Worm (Caenorhabditis elegans): ENCODE data around the gene sra-36.

The sra-36 gene

ce11 chrII:4540631-4541030, at the start of gene sra-36:
TSS of gene sra-36 (minus strand) at chrII:4540731.
- no peak for TF ChIP-seq unc-62 (GFP tag; optimal IDR thresholded peaks at IDR 0.05)

- no peak for TF ChIP-seq unc-62 (GFP tag; optimal IDR thresholded peaks at IDR 0.05)
These were observed 49.6 kb upstream of the sra-36 start for ce11 chrII:4590086-4590485.

ce11 chrII:4585327-4585726, 44.8 kb upstream of the sra-36 start:
- TF ChIP-seq unc-62 (GFP tag; optimal IDR thresholded peaks at IDR 0.05), result no peak

ce11 chrII:4584313-4584712, 43.8 kb upstream of the sra-36 start:
- no peak for TF ChIP-seq unc-62 (GFP tag; optimal IDR thresholded peaks at IDR 0.05)

- no peak for TF ChIP-seq unc-62 (GFP tag; optimal IDR thresholded peaks at IDR 0.05)
These were observed 42.8 kb upstream of the sra-36 start for ce11 chrII:4583203-4583912.

ce11 chrII:4581090-4581489, 40.6 kb upstream of the sra-36 start:
- no peak for TF ChIP-seq unc-62 (GFP tag; optimal IDR thresholded peaks at IDR 0.05)

- no peak for TF ChIP-seq unc-62 (GFP tag; optimal IDR thresholded peaks at IDR 0.05)
These were observed 39.5 kb upstream of the sra-36 start for ce11 chrII:4579920-4580474.

- no peak for TF ChIP-seq unc-62 (GFP tag; optimal IDR thresholded peaks at IDR 0.05)
These were observed 38.8 kb upstream of the sra-36 start for ce11 chrII:4579375-4579774.

ce11 chrII:4577391-4577790, 36.9 kb upstream of the sra-36 start:
- no peak for TF ChIP-seq unc-62 (GFP tag; optimal IDR thresholded peaks at IDR 0.05)

ce11 chrII:4575579-4575978, 35.0 kb upstream of the sra-36 start:
- no peak for TF ChIP-seq unc-62 (GFP tag; optimal IDR thresholded peaks at IDR 0.05)

- TF ChIP-seq unc-62 (GFP tag; optimal IDR thresholded peaks at IDR 0.05), result no peak
These were observed 34.1 kb upstream of the sra-36 start for ce11 chrII:4574658-4575057.

ce11 chrII:4573084-4573483, 32.6 kb upstream of the sra-36 start:
- TF ChIP-seq unc-62 (GFP tag; optimal IDR thresholded peaks at IDR 0.05), result no peak

ce11 chrII:4572579-4572978, 32.0 kb upstream of the sra-36 start:
- TF ChIP-seq unc-62 (GFP tag; optimal IDR thresholded peaks at IDR 0.05), result no peak

ce11 chrII:4571868-4572267, 31.3 kb upstream of the sra-36 start, which contains the start of gene vab-1:
TSS of gene vab-1 (plus strand) at chrII:4572000.
- TF ChIP-seq unc-62 (GFP tag; optimal IDR thresholded peaks at IDR 0.05), result no peak

- TF ChIP-seq unc-62 (GFP tag; optimal IDR thresholded peaks at IDR 0.05), result no peak
These were observed 30.6 kb upstream of the sra-36 start for ce11 chrII:4571112-4571511.

- TF ChIP-seq unc-62 (GFP tag; optimal IDR thresholded peaks at IDR 0.05), result no peak
These were observed 25.7 kb upstream of the sra-36 start for ce11 chrII:4566237-4566636.

- TF ChIP-seq unc-62 (GFP tag; optimal IDR thresholded peaks at IDR 0.05), result no peak
These were observed 24.7 kb upstream of the sra-36 start for ce11 chrII:4565205-4565604.

All from whole organism, dauer.